Worm (Caenorhabditis elegans) whole organism, L3 larva: Measurements from ENCODE around the gene vps-33.1.

Experiments
- R02D3.7 ChIP-seq: fragments of 150-350 bp; optimal IDR thresholded peaks from 2 replicates; lab custom pipeline; 2014; ENCODE audit warnings: missing biosample characterization, missing genetic modification characterization
- ZK546.5 ChIP-seq: sonication (generic microtip); optimal IDR thresholded peaks from 2 replicates; lab custom pipeline; 2017; ENCODE audit warnings: missing biosample characterization, missing genetic modification characterization
- aly-2 ChIP-seq: fragments of 150-350 bp; optimal IDR thresholded peaks from 2 replicates; lab custom pipeline; 2014; ENCODE audit warnings: missing biosample characterization, missing genetic modification characterization
- ama-1 ChIP-seq: fragments of 150-350 bp; optimal IDR thresholded peaks from 2 replicates; lab custom pipeline; 2018
- ceh-28 ChIP-seq: fragments of 150-350 bp; optimal IDR thresholded peaks from 2 replicates; lab custom pipeline; 2014; ENCODE audit warnings: missing biosample characterization, missing genetic modification reagents, missing genetic modification characterization
- ceh-82 ChIP-seq: fragments of 150-350 bp; optimal IDR thresholded peaks from 2 replicates; lab custom pipeline; 2014; ENCODE audit warnings: missing biosample characterization, missing genetic modification characterization
- ceh-9 ChIP-seq: sonication (generic microtip); optimal IDR thresholded peaks from 2 replicates; lab custom pipeline; 2018; ENCODE audit warnings: missing biosample characterization, missing genetic modification characterization
- egl-27 ChIP-seq: sonication (generic microtip); optimal IDR thresholded peaks from 4 replicates; lab custom pipeline; 2017; ENCODE audit warnings: missing biosample characterization, missing genetic modification reagents, missing genetic modification characterization
- egl-5 ChIP-seq: fragments of 150-350 bp; optimal IDR thresholded peaks from 2 replicates; lab custom pipeline; 2017; ENCODE audit warnings: missing biosample characterization, missing genetic modification reagents, missing genetic modification characterization, inconsistent platforms
- elt-1 ChIP-seq: fragments of 150-350 bp; optimal IDR thresholded peaks from 2 replicates; lab custom pipeline; 2014; ENCODE audit warnings: missing biosample characterization, missing genetic modification characterization
- elt-2 ChIP-seq: sonication (generic microtip); optimal IDR thresholded peaks from 2 replicates; lab custom pipeline; 2016; ENCODE audit warnings: missing genetic modification reagents, mild to moderate bottlenecking, missing genetic modification characterization, missing compliant biosample characterization
- elt-3 ChIP-seq, 3 experiments: fragments of 150-350 bp in 1 of 3; sonication (generic microtip) in 2 of 3; optimal IDR thresholded peaks; 2 replicates in 2 of 3; 4 replicates in 1 of 3; lab custom pipeline; 2014 to 2017; ENCODE audit warnings: missing biosample characterization in 3 of 3, missing genetic modification characterization in 3 of 3
- eor-1 ChIP-seq, 2 experiments: fragments of 150-350 bp; optimal IDR thresholded peaks; 2 replicates each; lab custom pipeline; 2014 to 2018; ENCODE audit warnings: missing biosample characterization in 2 of 2, missing genetic modification characterization in 2 of 2
- fkh-10 ChIP-seq: sonication (generic microtip); optimal IDR thresholded peaks from 2 replicates; lab custom pipeline; 2017; ENCODE audit warnings: missing biosample characterization, missing genetic modification reagents, missing genetic modification characterization
- fkh-2 ChIP-seq: fragments of 150-350 bp; optimal IDR thresholded peaks from 2 replicates; lab custom pipeline; 2014; ENCODE audit warnings: missing biosample characterization, missing genetic modification reagents, missing genetic modification characterization
- fos-1 ChIP-seq: fragments of 150-350 bp; optimal IDR thresholded peaks from 2 replicates; lab custom pipeline; 2014; ENCODE audit warnings: missing biosample characterization, missing genetic modification characterization
- hmg-11 ChIP-seq: sonication (generic microtip); optimal IDR thresholded peaks from 2 replicates; lab custom pipeline; 2016; ENCODE audit warnings: missing genetic modification characterization, missing compliant biosample characterization
- jun-1 ChIP-seq: fragments of 150-350 bp; optimal IDR thresholded peaks from 2 replicates; lab custom pipeline; 2014; ENCODE audit warnings: missing biosample characterization, missing genetic modification reagents, missing genetic modification characterization
- lin-39 ChIP-seq: fragments of 150-350 bp; optimal IDR thresholded peaks from 2 replicates; lab custom pipeline; 2018; ENCODE audit warnings: missing biosample characterization, missing genetic modification reagents, missing genetic modification characterization
- lsy-12 ChIP-seq: sonication (generic microtip); optimal IDR thresholded peaks from 2 replicates; lab custom pipeline; 2016; ENCODE audit warnings: mild to moderate bottlenecking, missing genetic modification characterization, missing compliant biosample characterization
- mdl-1 ChIP-seq: fragments of 150-350 bp; optimal IDR thresholded peaks from 2 replicates; lab custom pipeline; 2014; ENCODE audit warnings: missing biosample characterization, missing genetic modification characterization
- mml-1 ChIP-seq: fragments of 150-350 bp; sonication (generic microtip); optimal IDR thresholded peaks from 3 replicates; lab custom pipeline; 2014; ENCODE audit warnings: missing biosample characterization, missing genetic modification characterization
- nfya-1 ChIP-seq: sonication (generic microtip); optimal IDR thresholded peaks from 2 replicates; lab custom pipeline; 2017; ENCODE audit warnings: missing genetic modification characterization, mild to moderate bottlenecking, missing compliant biosample characterization, antibody characterized with exemption, moderate library complexity; ENCODE audit not compliant: insufficient read depth
- nhr-11 ChIP-seq: fragments of 150-350 bp; optimal IDR thresholded peaks from 2 replicates; lab custom pipeline; 2014; ENCODE audit warnings: missing biosample characterization, missing genetic modification characterization
- nhr-12 ChIP-seq: fragments of 150-350 bp; optimal IDR thresholded peaks from 2 replicates; lab custom pipeline; 2014; ENCODE audit warnings: missing biosample characterization, missing genetic modification characterization
- nhr-23 ChIP-seq: fragments of 150-350 bp; optimal IDR thresholded peaks from 2 replicates; lab custom pipeline; 2014; ENCODE audit warnings: missing biosample characterization, missing genetic modification reagents, missing genetic modification characterization
- nhr-237 ChIP-seq: fragments of 150-350 bp; optimal IDR thresholded peaks from 2 replicates; lab custom pipeline; 2014; ENCODE audit warnings: missing biosample characterization, missing genetic modification characterization
- nhr-25 ChIP-seq: sonication (generic microtip); optimal IDR thresholded peaks from 2 replicates; lab custom pipeline; 2017; ENCODE audit warnings: missing biosample characterization, missing genetic modification characterization
- nhr-43 ChIP-seq: sonication (generic microtip); optimal IDR thresholded peaks from 2 replicates; lab custom pipeline; 2016; ENCODE audit warnings: mild to moderate bottlenecking, missing genetic modification characterization, missing compliant biosample characterization; ENCODE audit not compliant: poor library complexity, severe bottlenecking
- pha-4 ChIP-seq: fragments of 150-350 bp; optimal IDR thresholded peaks from 2 replicates; lab custom pipeline; 2014; ENCODE audit warnings: missing biosample characterization, missing genetic modification reagents, missing genetic modification characterization
- pqm-1 ChIP-seq: fragments of 150-350 bp; optimal IDR thresholded peaks from 2 replicates; lab custom pipeline; 2017; ENCODE audit warnings: missing biosample characterization, missing genetic modification characterization, inconsistent platforms
- sea-2 ChIP-seq: fragments of 150-350 bp; sonication (generic microtip); optimal IDR thresholded peaks from 4 replicates; lab custom pipeline; 2014; ENCODE audit warnings: missing biosample characterization, missing genetic modification reagents, missing genetic modification characterization
- skn-1 ChIP-seq: fragments of 150-350 bp; optimal IDR thresholded peaks from 2 replicates; lab custom pipeline; 2014; ENCODE audit warnings: missing biosample characterization, missing genetic modification characterization
- snpc-4 ChIP-seq: fragments of 150-350 bp; optimal IDR thresholded peaks from 2 replicates; lab custom pipeline; 2014; ENCODE audit warnings: missing biosample characterization, missing genetic modification characterization
- unc-39 ChIP-seq: sonication (generic microtip); optimal IDR thresholded peaks from 4 replicates; lab custom pipeline; 2017; ENCODE audit warnings: missing biosample characterization, missing genetic modification characterization
- unc-62 ChIP-seq: fragments of 150-350 bp; sonication (generic microtip); optimal IDR thresholded peaks from 4 replicates; lab custom pipeline; 2014; ENCODE audit warnings: missing biosample characterization, missing genetic modification reagents, missing genetic modification characterization
- zag-1 ChIP-seq: fragments of 150-350 bp; optimal IDR thresholded peaks from 2 replicates; lab custom pipeline; 2014; ENCODE audit warnings: missing biosample characterization, missing genetic modification characterization
- ztf-4 ChIP-seq: fragments of 150-350 bp; optimal IDR thresholded peaks from 2 replicates; lab custom pipeline; 2014; ENCODE audit warnings: missing biosample characterization, missing genetic modification characterization

The vps-33.1 gene

DNA sequence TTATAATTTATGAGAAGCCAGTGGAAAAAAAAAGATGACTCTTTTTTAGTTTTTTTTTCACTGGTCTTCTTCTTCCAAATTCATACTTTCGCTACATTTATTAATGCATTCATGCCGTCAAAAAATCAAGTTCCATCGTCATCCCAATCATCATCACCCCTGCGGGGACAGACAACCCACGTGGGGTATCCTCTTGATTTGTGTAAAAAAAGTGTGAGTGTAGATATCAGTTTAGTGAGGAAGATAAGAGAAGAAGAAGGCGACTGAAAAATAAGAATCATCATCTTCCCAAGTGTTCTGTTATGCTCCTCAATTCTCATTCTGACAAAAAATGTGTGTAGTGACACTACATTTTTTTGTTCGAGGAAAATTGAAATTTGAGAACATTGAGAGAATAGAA, 31.2 kb downstream of the vps-33.1 start:
- TF ChIP-seq nhr-23 (tag; lab: Kevin White, UChicago) (no peak), nfya-1 (tag; lab: Kevin White, UChicago) (peak; percentile 42), fkh-2 (tag; lab: Kevin White, UChicago) (no peak), elt-2 (tag; lab: Kevin White, UChicago) (peak; percentile 0), mml-1 (tag; lab: Kevin White, UChicago) (no peak), fos-1 (tag; lab: Kevin White, UChicago) (no peak), snpc-4 (tag; lab: Kevin White, UChicago) (no peak), egl-27 (tag; lab: Kevin White, UChicago) (no peak), ceh-82 (tag; lab: Kevin White, UChicago) (no peak), ZK546.5 (tag; lab: Kevin White, UChicago) (no peak), eor-1 (tag; optimal IDR thresholded peaks at IDR 0.05; lab: Kevin White, UChicago) (no peak), ama-1 (lab: Kevin White, UChicago) (no peak), ceh-28 (tag; lab: Kevin White, UChicago) (no peak), sea-2 (GFP tag; lab: Kevin White, UChicago) (no peak), ztf-4 (tag; lab: Kevin White, UChicago) (no peak), elt-1 (no peak), nhr-12 (tag; lab: Kevin White, UChicago) (no peak), zag-1 (no peak), aly-2 (tag; lab: Kevin White, UChicago) (no peak), jun-1 (tag; lab: Kevin White, UChicago) (no peak), lsy-12 (tag; lab: Kevin White, UChicago) (no peak), elt-3 (tag; optimal IDR thresholded peaks at IDR 0.05; lab: Kevin White, UChicago) (no peak), unc-62 (GFP tag; lab: Kevin White, UChicago) (no peak), nhr-25 (tag; lab: Kevin White, UChicago) (peak; percentile 35), pqm-1 (tag; lab: Kevin White, UChicago) (no peak), pha-4 (tag; lab: Kevin White, UChicago) (no peak), egl-5 (tag; lab: Kevin White, UChicago) (no peak), nhr-43 (peak; percentile 0), unc-39 (tag; lab: Kevin White, UChicago) (no peak), skn-1 (tag; lab: Kevin White, UChicago) (no peak), nhr-11 (no peak)

ce11 chrIII:8733237-8733636, 32.5 kb downstream of the vps-33.1 start:
- TF ChIP-seq hmg-11 (tag; lab: Kevin White, UChicago) (no peak), aly-2 (tag; lab: Kevin White, UChicago) (no peak), elt-2 (tag; lab: Kevin White, UChicago) (no peak), lin-39 (no peak), jun-1 (tag; lab: Kevin White, UChicago) (peak; percentile 33), nhr-25 (tag; lab: Kevin White, UChicago) (peak; percentile 15), nhr-11 (no peak), mdl-1 (no peak), R02D3.7 (no peak), nfya-1 (tag; lab: Kevin White, UChicago) (no peak), fkh-10 (no peak), ceh-9 (tag; lab: Kevin White, UChicago) (no peak), pqm-1 (tag; lab: Kevin White, UChicago) (peak; percentile 66), nhr-23 (tag; lab: Kevin White, UChicago) (no peak), elt-1 (no peak), nhr-237 (tag; lab: Kevin White, UChicago) (no peak), egl-27 (tag; lab: Kevin White, UChicago) (peak; percentile 9), eor-1 (tag; optimal IDR thresholded peaks at IDR 0.05; lab: Kevin White, UChicago) (no peak), pha-4 (tag; lab: Kevin White, UChicago) (peak; percentile 100)
- TF ChIP-seq, all 47 proteins: peak for 5

DNA sequence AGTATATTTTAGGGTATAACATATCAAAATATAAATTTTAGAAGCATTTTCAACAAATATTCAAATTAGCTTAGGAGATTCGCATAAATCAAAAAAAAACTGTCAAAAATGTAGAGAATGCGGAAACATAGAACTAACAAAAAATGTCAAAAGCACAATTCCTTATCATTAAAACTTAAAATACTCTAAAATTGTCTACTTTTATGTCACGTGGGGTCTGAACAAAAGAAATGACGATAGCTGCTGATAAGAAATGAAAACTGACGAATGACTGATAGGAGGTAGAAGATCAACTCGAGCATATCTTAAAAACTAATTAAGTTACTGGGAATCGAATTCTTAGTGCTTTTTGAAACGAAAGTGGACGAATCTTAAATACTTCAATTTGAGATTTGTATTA, 32.9 kb downstream of the vps-33.1 start:
- TF ChIP-seq mdl-1 = peak; percentile 50
- TF ChIP-seq elt-2 (tag; lab: Kevin White, UChicago) = peak; percentile 93
- peak; percentile 65 for TF ChIP-seq pqm-1 (tag; lab: Kevin White, UChicago)
- TF ChIP-seq fos-1 (tag; lab: Kevin White, UChicago) = peak; percentile 4
- no peak for TF ChIP-seq unc-62 (GFP tag; lab: Kevin White, UChicago)
- no peak for TF ChIP-seq elt-1
